Worm (Caenorhabditis elegans) whole organism, late embryonic: ENCODE data around the gene T04C9.1.

Experiments used
- F13H6.1 ChIP-seq: sonication (generic microtip); optimal IDR thresholded peaks from 2 replicates; lab custom pipeline; 2016; ENCODE audit warnings: missing genetic modification characterization, missing compliant biosample characterization
- K02D7.2 ChIP-seq: sonication (generic microtip); optimal IDR thresholded peaks from 2 replicates; lab custom pipeline; 2017; ENCODE audit warnings: mild to moderate bottlenecking, missing genetic modification characterization, missing compliant biosample characterization
- T23F11.4 ChIP-seq: fragments of 200-800 bp; sonication (Bioruptor generic); optimal IDR thresholded peaks from 2 replicates; lab custom pipeline; 2018; ENCODE audit warnings: mild to moderate bottlenecking, missing genetic modification characterization, missing compliant biosample characterization
- ahr-1 ChIP-seq: sonication (generic microtip); optimal IDR thresholded peaks from 2 replicates; lab custom pipeline; 2016; ENCODE audit warnings: missing genetic modification characterization, missing compliant biosample characterization
- ama-1 ChIP-seq: fragments of 150-350 bp; optimal IDR thresholded peaks from 2 replicates; lab custom pipeline; 2014
- ceh-18 ChIP-seq: sonication (generic microtip); optimal IDR thresholded peaks from 2 replicates; lab custom pipeline; 2016; ENCODE audit warnings: missing genetic modification characterization, missing compliant biosample characterization
- ceh-19 ChIP-seq: fragments of 200-800 bp; sonication (Bioruptor generic); optimal IDR thresholded peaks from 2 replicates; lab custom pipeline; 2018; ENCODE audit warnings: mild to moderate bottlenecking, missing genetic modification characterization, missing compliant biosample characterization
- ceh-24 ChIP-seq: sonication (generic microtip); optimal IDR thresholded peaks from 2 replicates; lab custom pipeline; 2016; ENCODE audit warnings: mild to moderate bottlenecking, missing genetic modification characterization, missing compliant biosample characterization
- ceh-30 ChIP-seq: fragments of 150-350 bp; optimal IDR thresholded peaks from 2 replicates; lab custom pipeline; 2014; ENCODE audit warnings: missing biosample characterization, missing genetic modification characterization
- ceh-31 ChIP-seq: sonication (generic microtip); optimal IDR thresholded peaks from 2 replicates; lab custom pipeline; 2016; ENCODE audit warnings: missing genetic modification characterization, missing compliant biosample characterization
- ceh-6 ChIP-seq: fragments of 200-800 bp; sonication (Bioruptor generic); optimal IDR thresholded peaks from 2 replicates; lab custom pipeline; 2018; ENCODE audit warnings: mild to moderate bottlenecking, missing genetic modification characterization, missing compliant biosample characterization
- dmd-4 ChIP-seq: sonication (generic microtip); optimal IDR thresholded peaks from 2 replicates; lab custom pipeline; 2016; ENCODE audit warnings: borderline replicate concordance, missing genetic modification characterization, missing compliant biosample characterization
- elt-2 ChIP-seq: sonication (generic microtip); optimal IDR thresholded peaks from 2 replicates; lab custom pipeline; 2016; ENCODE audit warnings: missing genetic modification reagents, missing genetic modification characterization, missing compliant biosample characterization
- elt-4 ChIP-seq: sonication (generic microtip); optimal IDR thresholded peaks from 2 replicates; lab custom pipeline; 2016; ENCODE audit warnings: missing genetic modification characterization, missing compliant biosample characterization
- ets-4 ChIP-seq: sonication (generic microtip); optimal IDR thresholded peaks from 2 replicates; lab custom pipeline; 2016; ENCODE audit warnings: missing genetic modification characterization, missing compliant biosample characterization
- eyg-1 ChIP-seq: sonication (generic microtip); optimal IDR thresholded peaks from 2 replicates; lab custom pipeline; 2016; ENCODE audit warnings: missing genotype, missing genetic modification characterization, missing compliant biosample characterization
- fkh-10 ChIP-seq: fragments of 150-350 bp; optimal IDR thresholded peaks from 2 replicates; lab custom pipeline; 2014; ENCODE audit warnings: missing biosample characterization, missing genetic modification reagents, missing genetic modification characterization
- gmeb-2 ChIP-seq: sonication (generic microtip); optimal IDR thresholded peaks from 2 replicates; lab custom pipeline; 2016; ENCODE audit warnings: missing genetic modification characterization, inconsistent platforms, missing compliant biosample characterization
- hlh-13 ChIP-seq: fragments of 200-800 bp; sonication (Bioruptor generic); optimal IDR thresholded peaks from 2 replicates; lab custom pipeline; 2018; ENCODE audit warnings: mild to moderate bottlenecking, missing genetic modification characterization, missing compliant biosample characterization
- hlh-30 ChIP-seq: sonication (generic microtip); optimal IDR thresholded peaks from 2 replicates; lab custom pipeline; 2017; ENCODE audit warnings: antibody characterized with exemption, missing genetic modification characterization, missing compliant biosample characterization; ENCODE audit not compliant: insufficient read depth
- hlh-8 ChIP-seq: sonication (generic microtip); optimal IDR thresholded peaks from 2 replicates; lab custom pipeline; 2016; ENCODE audit warnings: missing genotype, missing genetic modification characterization, missing compliant biosample characterization
- lin-11 ChIP-seq: fragments of 200-800 bp; sonication (Bioruptor generic); optimal IDR thresholded peaks from 2 replicates; lab custom pipeline; 2018; ENCODE audit warnings: mild to moderate bottlenecking, missing genetic modification characterization, missing compliant biosample characterization
- mec-3 ChIP-seq: sonication (generic microtip); optimal IDR thresholded peaks from 2 replicates; lab custom pipeline; 2016; ENCODE audit warnings: borderline replicate concordance, missing genetic modification characterization, missing compliant biosample characterization
- nfya-1 ChIP-seq: sonication (generic microtip); optimal IDR thresholded peaks from 2 replicates; lab custom pipeline; 2017; ENCODE audit warnings: missing genetic modification characterization, mild to moderate bottlenecking, missing compliant biosample characterization, antibody characterized with exemption, moderate library complexity
- nhr-232 ChIP-seq: sonication (generic microtip); optimal IDR thresholded peaks from 2 replicates; lab custom pipeline; 2016; ENCODE audit warnings: missing genetic modification characterization, missing compliant biosample characterization
- npax-4 ChIP-seq: sonication (generic microtip); optimal IDR thresholded peaks from 2 replicates; lab custom pipeline; 2016; ENCODE audit warnings: missing genetic modification characterization, missing compliant biosample characterization
- odd-2 ChIP-seq: sonication (generic microtip); optimal IDR thresholded peaks from 2 replicates; lab custom pipeline; 2017; ENCODE audit warnings: antibody characterized with exemption, mild to moderate bottlenecking, missing genetic modification characterization, missing compliant biosample characterization
- pag-3 ChIP-seq: sonication (generic microtip); optimal IDR thresholded peaks from 2 replicates; lab custom pipeline; 2016; ENCODE audit warnings: missing compliant biosample characterization, missing genetic modification characterization, borderline replicate concordance
- pax-1 ChIP-seq: fragments of 150-350 bp; optimal IDR thresholded peaks from 2 replicates; lab custom pipeline; 2014; ENCODE audit warnings: missing biosample characterization, missing genetic modification characterization
- pha-2 ChIP-seq: sonication (generic microtip); optimal IDR thresholded peaks from 2 replicates; lab custom pipeline; 2017; ENCODE audit warnings: mild to moderate bottlenecking, missing genetic modification characterization, missing compliant biosample characterization
- pros-1 ChIP-seq: fragments of 150-350 bp; optimal IDR thresholded peaks from 2 replicates; lab custom pipeline; 2014; ENCODE audit warnings: missing biosample characterization, missing genetic modification reagents, missing genetic modification characterization
- syd-9 ChIP-seq: sonication (generic microtip); optimal IDR thresholded peaks from 2 replicates; lab custom pipeline; 2016; ENCODE audit warnings: mild to moderate bottlenecking, missing genetic modification characterization, moderate library complexity, missing compliant biosample characterization
- tbx-2 ChIP-seq: sonication (generic microtip); optimal IDR thresholded peaks from 2 replicates; lab custom pipeline; 2016; ENCODE audit warnings: missing genetic modification characterization, missing compliant biosample characterization
- ttx-3 ChIP-seq: sonication (generic microtip); optimal IDR thresholded peaks from 2 replicates; lab custom pipeline; 2016; ENCODE audit warnings: missing genetic modification reagents, missing genetic modification characterization, missing compliant biosample characterization
- unc-42 ChIP-seq: sonication (generic microtip); optimal IDR thresholded peaks from 2 replicates; lab custom pipeline; 2016; ENCODE audit warnings: missing genotype, missing genetic modification characterization, missing compliant biosample characterization
- unc-55 ChIP-seq: sonication (generic microtip); optimal IDR thresholded peaks from 2 replicates; lab custom pipeline; 2017; ENCODE audit warnings: missing biosample characterization, missing genetic modification reagents, missing genetic modification characterization
- unc-86 ChIP-seq: sonication (generic microtip); optimal IDR thresholded peaks from 2 replicates; lab custom pipeline; 2016; ENCODE audit warnings: missing genetic modification characterization, missing compliant biosample characterization
- zip-5 ChIP-seq: sonication (generic microtip); optimal IDR thresholded peaks from 2 replicates; lab custom pipeline; 2016; ENCODE audit warnings: missing genetic modification characterization, missing compliant biosample characterization

The T04C9.1 gene

ce11 chrIII:5992913-5993312 lies at the start of gene T04C9.1:
Gene T04C9.1, plus strand, starts transcription at chrIII:5993213.
- no peak for TF ChIP-seq hlh-13 (GFP tag; lab: Kevin White, UChicago)
- TF ChIP-seq fkh-10 (GFP tag; lab: Kevin White, UChicago), result no peak
- TF ChIP-seq ceh-18 (tag; lab: Kevin White, UChicago), result no peak
- TF ChIP-seq ahr-1, result no peak

ce11 chrIII:5943368-5944180 lies 49.4 kb upstream of the T04C9.1 start:
- TF ChIP-seq ceh-24 (tag; lab: Kevin White, UChicago) (no peak), ama-1 (lab: Kevin White, UChicago) (peak; percentile 86)

- TF ChIP-seq pha-2 (tag; lab: Kevin White, UChicago), result no peak
- TF ChIP-seq pag-3 (tag; lab: Kevin White, UChicago), result no peak
- no peak for TF ChIP-seq pros-1 (tag; lab: Kevin White, UChicago)
- TF ChIP-seq ceh-19 (GFP tag; lab: Kevin White, UChicago), result no peak
- TF ChIP-seq lin-11 (tag; lab: Kevin White, UChicago), result no peak
- no peak for TF ChIP-seq tbx-2 (tag; lab: Kevin White, UChicago)
- no peak for TF ChIP-seq ceh-30 (tag; lab: Kevin White, UChicago)
- TF ChIP-seq ceh-31 (tag; lab: Kevin White, UChicago), result no peak
- TF ChIP-seq npax-4 (tag; lab: Kevin White, UChicago), result no peak
- no peak for TF ChIP-seq eyg-1 (tag; lab: Kevin White, UChicago)
- no peak for TF ChIP-seq zip-5
- no peak for TF ChIP-seq hlh-8
- TF ChIP-seq nhr-232, result no peak
- TF ChIP-seq ttx-3 (tag; lab: Kevin White, UChicago), result no peak
Observed at ce11 chrIII:5945865-5946264, 47.1 kb upstream of the T04C9.1 start, which contains the start of gene F25B5.5. Gene F25B5.5, minus strand, starts transcription at chrIII:5946124.

- no peak for TF ChIP-seq tbx-2 (tag; lab: Kevin White, UChicago)
- TF ChIP-seq unc-42 (tag; lab: Kevin White, UChicago), result peak; percentile 35
Observed at ce11 chrIII:5948162-5948933, 44.7 kb upstream of the T04C9.1 start, which contains the start of the genes F25B5.6 and F25B5.3. Gene F25B5.6, minus strand, starts transcription at chrIII:5948733. Gene F25B5.3, plus strand, starts transcription at chrIII:5948883.

- no peak for TF ChIP-seq nfya-1 (tag; lab: Kevin White, UChicago)
- TF ChIP-seq hlh-30 (tag; lab: Kevin White, UChicago), result no peak
- TF ChIP-seq unc-42 (tag; lab: Kevin White, UChicago), result no peak
- no peak for TF ChIP-seq T23F11.4 (GFP tag; lab: Kevin White, UChicago)
- TF ChIP-seq gmeb-2 (tag; lab: Kevin White, UChicago), result no peak
- no peak for TF ChIP-seq unc-86 (tag; lab: Kevin White, UChicago)
- TF ChIP-seq dmd-4 (tag; lab: Kevin White, UChicago), result no peak
- no peak for TF ChIP-seq ceh-6 (GFP tag; lab: Kevin White, UChicago)
Observed at ce11 chrIII:5948986-5949385, 44.0 kb upstream of the T04C9.1 start.

ce11 chrIII:5949817-5950216 lies 43.2 kb upstream of the T04C9.1 start:
- TF ChIP-seq K02D7.2 (tag; lab: Kevin White, UChicago) (no peak), syd-9 (tag; lab: Kevin White, UChicago) (no peak), nfya-1 (tag; lab: Kevin White, UChicago) (no peak), ceh-6 (GFP tag; lab: Kevin White, UChicago) (no peak), unc-42 (tag; lab: Kevin White, UChicago) (peak; percentile 30), ceh-24 (tag; lab: Kevin White, UChicago) (no peak), hlh-30 (tag; lab: Kevin White, UChicago) (no peak), dmd-4 (tag; lab: Kevin White, UChicago) (no peak), ceh-30 (tag; lab: Kevin White, UChicago) (no peak), fkh-10 (GFP tag; lab: Kevin White, UChicago) (no peak), elt-2 (tag; lab: Kevin White, UChicago) (no peak), ceh-31 (tag; lab: Kevin White, UChicago) (no peak), ceh-18 (tag; lab: Kevin White, UChicago) (peak; percentile 40), ama-1 (lab: Kevin White, UChicago) (no peak), gmeb-2 (tag; lab: Kevin White, UChicago) (no peak), odd-2 (no peak), mec-3 (tag; lab: Kevin White, UChicago) (no peak), unc-55 (peak; percentile 21), ets-4 (tag; lab: Kevin White, UChicago) (no peak), F13H6.1 (tag; lab: Kevin White, UChicago) (no peak), pax-1 (no peak), elt-4 (tag; lab: Kevin White, UChicago) (no peak)
